Fruit fly (Drosophila melanogaster): ENCODE results near the gene Whamy.

Whamy gene

dm6 chr3R:9808946-9809545 lies 34.8 kb upstream of the Whamy start, which contains the start of gene FBXO11 (continued):
- TF ChIP-seq aop (GFP tag; IDR thresholded peaks at IDR 0.05) (no peak), CG7987 (GFP tag; optimal IDR thresholded peaks at IDR 0.05) (peak; percentile 12), CG15514 (GFP tag; optimal IDR thresholded peaks at IDR 0.05) (peak; percentile 40), CG6791 (GFP tag; IDR thresholded peaks at IDR 0.05; ENCODE audit: partially characterized antibody) (no peak; the same call in 2 of the 3 replicates), jigr1 (GFP tag; IDR thresholded peaks at IDR 0.05) (no peak), CG8944 (GFP tag; optimal IDR thresholded peaks at IDR 0.05) (no peak), CG15601 (tag; optimal IDR thresholded peaks at IDR 0.05) (peak; percentile 45), kay (GFP tag; optimal IDR thresholded peaks at IDR 0.05) (no peak), CG11456 (GFP tag; IDR thresholded peaks at IDR 0.05) (no peak), btn (GFP tag; optimal IDR thresholded peaks at IDR 0.05) (no peak), vvl (GFP tag; IDR thresholded peaks at IDR 0.05) (0 out of 2 replicates have a peak, but pooled peaks have one; percentile 11), Nf-YC (tag; optimal IDR thresholded peaks at IDR 0.05) (peak; percentile 90), nerfin-2 (GFP tag; IDR thresholded peaks at IDR 0.05; ENCODE audit: partially characterized antibody) (no peak), Lhr (GFP tag; optimal IDR thresholded peaks at IDR 0.05) (peak; percentile 52), CG1233 (GFP tag; optimal IDR thresholded peaks at IDR 0.05) (no peak), insv (GFP tag; optimal IDR thresholded peaks at IDR 0.05) (peak in 1 of 2 experiments; percentile 15), CG10543 (GFP tag; optimal IDR thresholded peaks at IDR 0.05) (peak; percentile 2), dmrt99B (tag; optimal IDR thresholded peaks at IDR 0.05) (no peak), sens (GFP tag) (peak; percentile 78), MTF-1 (GFP tag; optimal IDR thresholded peaks at IDR 0.05; ENCODE audit: borderline replicate concordance) (no peak), onecut (GFP tag; IDR thresholded peaks at IDR 0.05) (no peak), zfh2 (GFP tag; optimal IDR thresholded peaks at IDR 0.05) (no peak), Gug (GFP tag; IDR thresholded peaks at IDR 0.05) (no peak), dmrt11E (tag; optimal IDR thresholded peaks at IDR 0.05) (no peak), Fer2 (tag; optimal IDR thresholded peaks at IDR 0.05) (no peak), HLH54F (GFP tag; optimal IDR thresholded peaks at IDR 0.05) (no peak), grn (GFP tag; optimal IDR thresholded peaks at IDR 0.05) (no peak), CG10267 (tag; optimal IDR thresholded peaks at IDR 0.05) (peak; percentile 53), Nf-YB (GFP tag; optimal IDR thresholded peaks at IDR 0.05) (peak; percentile 72), CG11696 (GFP tag; IDR thresholded peaks at IDR 0.05) (no peak), ttk (GFP tag; IDR thresholded peaks at IDR 0.05) (peak; percentile 13; the same call in 1 of the 2 replicates), Dp (GFP tag; optimal IDR thresholded peaks at IDR 0.05) (peak; percentile 94), Sox100B (GFP tag; optimal IDR thresholded peaks at IDR 0.05) (no peak), CG14710 (tag; optimal IDR thresholded peaks at IDR 0.05) (peak; percentile 36), CG13624 (GFP tag; optimal IDR thresholded peaks at IDR 0.05) (peak; percentile 25), CG1832 (GFP tag; optimal IDR thresholded peaks at IDR 0.05) (peak; percentile 93), CG15011 (GFP tag; optimal IDR thresholded peaks at IDR 0.05) (no peak), HLH4C (GFP tag; IDR thresholded peaks at IDR 0.05; ENCODE audit: partially characterized antibody) (peak; percentile 52; the same call in 2 of the 3 replicates), CG16863 (GFP tag; optimal IDR thresholded peaks at IDR 0.05) (no peak), CG34224 (GFP tag; IDR thresholded peaks at IDR 0.05; ENCODE audit: partially characterized antibody) (peak; percentile 16; the same call in 1 of the 3 replicates), CG14965 (GFP tag; optimal IDR thresholded peaks at IDR 0.05; ENCODE audit: borderline replicate concordance) (no peak), az2 (GFP tag; optimal IDR thresholded peaks at IDR 0.05) (no peak), CG9727 (GFP tag; optimal IDR thresholded peaks at IDR 0.05) (peak; percentile 2), Eip74EF (GFP tag; optimal IDR thresholded peaks at IDR 0.05) (no peak), zen2 (GFP tag; IDR thresholded peaks at IDR 0.05; ENCODE audit: partially characterized antibody) (no peak), CG42726 (GFP tag; IDR thresholded peaks at IDR 0.05; ENCODE audit: partially characterized antibody) (no peak), GATAe (GFP tag; conservative IDR thresholded peaks at IDR 0.05) (no peak), so (GFP tag; IDR thresholded peaks at IDR 0.05) (no peak), Mes4 (GFP tag; optimal IDR thresholded peaks at IDR 0.05) (no peak)

Measured in whole organism, embryonic.